Fruit fly (Drosophila melanogaster): ENCODE data around the gene emc.

The emc gene

DNA sequence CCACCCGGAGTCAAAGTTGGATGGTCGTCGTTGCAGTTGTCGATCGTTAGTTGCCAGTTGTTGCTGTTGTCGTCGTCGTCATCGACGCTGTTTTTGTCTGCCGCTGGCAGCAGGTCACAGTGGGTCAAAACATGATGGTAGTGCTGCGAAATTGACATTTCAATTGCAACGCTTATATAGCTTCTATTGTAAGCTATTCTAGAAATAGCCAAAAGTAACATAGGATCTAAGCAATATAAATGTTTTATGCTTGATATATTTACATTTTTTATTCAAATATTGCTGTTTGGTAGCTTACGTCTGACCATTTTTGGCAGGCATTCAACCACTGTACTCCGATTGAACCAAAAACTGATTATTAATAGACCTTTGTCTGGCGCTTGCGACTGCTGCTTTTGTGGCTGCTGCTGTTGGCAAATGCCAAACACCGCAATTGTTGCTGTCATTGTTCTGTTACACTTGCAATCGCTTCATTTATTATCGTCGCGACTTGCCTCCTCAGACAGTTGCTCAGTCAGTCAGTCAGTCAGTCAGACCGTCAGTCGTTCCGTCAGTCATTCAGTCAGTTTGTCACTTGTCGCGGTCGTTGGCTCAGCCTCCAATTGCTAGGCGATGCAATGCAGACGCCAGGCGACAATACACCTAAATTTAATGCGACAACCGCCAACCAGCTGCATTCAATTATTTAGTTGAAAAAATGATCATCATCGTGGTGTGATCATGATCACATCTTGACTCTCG, 42.2 kb downstream of the emc start (continued):
- no peak; the same call in 1 of the 2 replicates for TF ChIP-seq Awh (GFP tag; IDR thresholded peaks at IDR 0.05)
- no peak for TF ChIP-seq CG34224 (GFP tag; IDR thresholded peaks at IDR 0.05; ENCODE audit: partially characterized antibody)
- peak; percentile 23; the same call in 1 of the 2 replicates for TF ChIP-seq CG31224 (GFP tag; IDR thresholded peaks at IDR 0.05)
- no peak for TF ChIP-seq sens-2 (GFP tag; IDR thresholded peaks at IDR 0.05)
- no peak for TF ChIP-seq CG3065 (GFP tag; optimal IDR thresholded peaks at IDR 0.05)
- no peak for TF ChIP-seq CG3163 (GFP tag; optimal IDR thresholded peaks at IDR 0.05)
- no peak for TF ChIP-seq Usf (GFP tag; optimal IDR thresholded peaks at IDR 0.05)
- no peak for TF ChIP-seq NFAT (GFP tag; IDR thresholded peaks at IDR 0.05)
- TF ChIP-seq stwl (tag; optimal IDR thresholded peaks at IDR 0.05), result no peak
- TF ChIP-seq CG6813 (GFP tag; optimal IDR thresholded peaks at IDR 0.05), result peak; percentile 12
- no peak for TF ChIP-seq CG3995 (GFP tag; optimal IDR thresholded peaks at IDR 0.05)
- TF ChIP-seq Ada2b (GFP tag; IDR thresholded peaks at IDR 0.05), result peak; percentile 41
- no peak for TF ChIP-seq Abd-B (GFP tag; optimal IDR thresholded peaks at IDR 0.05)
- TF ChIP-seq HmgD (GFP tag; optimal IDR thresholded peaks at IDR 0.05), result no peak
- peak; percentile 66 for TF ChIP-seq Xbp1 (GFP tag; optimal IDR thresholded peaks at IDR 0.05)
- TF ChIP-seq dati (GFP tag; IDR thresholded peaks at IDR 0.05), result no peak
- peak; percentile 44 for TF ChIP-seq onecut (GFP tag; IDR thresholded peaks at IDR 0.05)
- no peak for TF ChIP-seq CG15479 (GFP tag; optimal IDR thresholded peaks at IDR 0.05)
- peak; percentile 22; the same call in 1 of the 2 replicates for TF ChIP-seq tna (GFP tag; IDR thresholded peaks at IDR 0.05; ENCODE audit: partially characterized antibody)
- TF ChIP-seq zen2 (GFP tag; IDR thresholded peaks at IDR 0.05; ENCODE audit: partially characterized antibody), result no peak
- peak; percentile 70 for TF ChIP-seq CG14710 (tag; optimal IDR thresholded peaks at IDR 0.05)
- TF ChIP-seq dmrt11E (tag; optimal IDR thresholded peaks at IDR 0.05), result peak; percentile 73
- TF ChIP-seq her (GFP tag; optimal IDR thresholded peaks at IDR 0.05), result no peak
- no peak for TF ChIP-seq CG11696 (GFP tag; IDR thresholded peaks at IDR 0.05)
- TF ChIP-seq sqz (GFP tag; optimal IDR thresholded peaks at IDR 0.05), result peak; percentile 56
- peak; percentile 75 for TF ChIP-seq vvl (GFP tag; IDR thresholded peaks at IDR 0.05)
- no peak for TF ChIP-seq CG11085 (GFP tag; IDR thresholded peaks at IDR 0.05)
- peak; percentile 23 to 31 for TF ChIP-seq Pdp1 (GFP tag; optimal IDR thresholded peaks at IDR 0.05)
- TF ChIP-seq CG30020 (tag; optimal IDR thresholded peaks at IDR 0.05), result no peak
- TF ChIP-seq bcd (GFP tag; optimal IDR thresholded peaks at IDR 0.05), result peak; percentile 56
- no peak for TF ChIP-seq CG1647 (GFP tag; optimal IDR thresholded peaks at IDR 0.05)
- no peak for TF ChIP-seq dan (GFP tag; IDR thresholded peaks at IDR 0.05)
- TF ChIP-seq CG6689 (GFP tag; IDR thresholded peaks at IDR 0.05), result peak; percentile 69
- TF ChIP-seq Doc2 (GFP tag; IDR thresholded peaks at IDR 0.05), result no peak
- peak; percentile 91 for TF ChIP-seq row (GFP tag; IDR thresholded peaks at IDR 0.05)
- peak; percentile 64 for TF ChIP-seq CG10209 (GFP tag; optimal IDR thresholded peaks at IDR 0.05)
- peak; percentile 61 for TF ChIP-seq az2 (GFP tag; optimal IDR thresholded peaks at IDR 0.05)
- peak; percentile 5 for TF ChIP-seq CG33213 (GFP tag; optimal IDR thresholded peaks at IDR 0.05)
- TF ChIP-seq fd64A (GFP tag; optimal IDR thresholded peaks at IDR 0.05), result peak; percentile 18
- no peak; the same call in 1 of the 2 replicates for TF ChIP-seq Rfx (GFP tag; IDR thresholded peaks at IDR 0.05)
- TF ChIP-seq CG1233 (GFP tag; optimal IDR thresholded peaks at IDR 0.05), result peak; percentile 44
- no peak for TF ChIP-seq CG15011 (GFP tag; optimal IDR thresholded peaks at IDR 0.05)
- peak; percentile 75 for TF ChIP-seq Oli (tag; optimal IDR thresholded peaks at IDR 0.05)
- TF ChIP-seq CG6254 (GFP tag; optimal IDR thresholded peaks at IDR 0.05), result peak; percentile 52
- peak; percentile 7 for TF ChIP-seq twi (tag; optimal IDR thresholded peaks at IDR 0.05)
- TF ChIP-seq mld (GFP tag; IDR thresholded peaks at IDR 0.05; ENCODE audit: partially characterized antibody), result peak; percentile 56; the same call in 1 of the 3 replicates
- peak; percentile 65; the same call in 2 of the 3 replicates for TF ChIP-seq CG6791 (GFP tag; IDR thresholded peaks at IDR 0.05; ENCODE audit: partially characterized antibody)
- peak; percentile 67; the same call in 2 of the 3 replicates for TF ChIP-seq zfh1 (GFP tag; IDR thresholded peaks at IDR 0.05)
- peak; percentile 86 for TF ChIP-seq Xrp1 (GFP tag; IDR thresholded peaks at IDR 0.05)
